Fruit fly (Drosophila melanogaster): ENCODE data around the gene sip2.

dm6 chr2L:6968013-6968517 is 4.2 kb upstream of the sip2 start:
- no peak for TF ChIP-seq Hr96 (GFP tag; optimal IDR thresholded peaks at IDR 0.05)
- no peak for TF ChIP-seq ovo (GFP tag; optimal IDR thresholded peaks at IDR 0.05)
- TF ChIP-seq Clk (GFP tag; optimal IDR thresholded peaks at IDR 0.05): no peak
- no peak for TF ChIP-seq CG5204 (GFP tag; optimal IDR thresholded peaks at IDR 0.05)
- TF ChIP-seq Mnt (GFP tag; optimal IDR thresholded peaks at IDR 0.05): no peak
